Worm (Caenorhabditis elegans) whole organism, young adult: Measurements from ENCODE around the gene F16F9.3.
A peak's percentile ranks its signal among the peaks of the same experiment; 100 is the strongest.

Source experiments
- C17E4.6 ChIP-seq: fragments of 200-800 bp; sonication (Bioruptor generic); IDR thresholded peaks from 2 replicates; pipeline ENCODE4 v1.3.6; 2022; ENCODE audit warnings: missing genetic modification reagents, missing genetic modification characterization, missing compliant biosample characterization
- F49E8.2 ChIP-seq: sonication (generic microtip); optimal IDR thresholded peaks from 3 replicates; lab custom pipeline; 2017; ENCODE audit warnings: missing genetic modification characterization, mild to moderate bottlenecking, missing compliant biosample characterization, antibody characterized with exemption, moderate library complexity; ENCODE audit not compliant: insufficient read depth
- F55B11.4 ChIP-seq: sonication (generic microtip); optimal IDR thresholded peaks from 2 replicates; lab custom pipeline; 2016; ENCODE audit warnings: missing compliant biosample characterization, missing genetic modification characterization, borderline replicate concordance; ENCODE audit not compliant: insufficient read depth
- K11D2.4 ChIP-seq: fragments of 200-800 bp; sonication (Bioruptor generic); IDR thresholded peaks from 2 replicates; pipeline ENCODE4 v1.3.6; 2022; ENCODE audit warnings: missing genetic modification reagents, missing genetic modification characterization, missing compliant biosample characterization
- Y53F4B.3 ChIP-seq: fragments of 200-800 bp; sonication (Bioruptor generic); IDR thresholded peaks from 2 replicates; pipeline ENCODE4 v1.3.6; 2022; ENCODE audit warnings: missing genetic modification reagents, missing genetic modification characterization, missing compliant biosample characterization
- Y53G8AR.9 ChIP-seq: fragments of 200-800 bp; sonication (Bioruptor generic); conservative IDR thresholded peaks from 2 replicates; pipeline ENCODE4 v1.3.6; 2022; ENCODE audit warnings: missing genetic modification reagents, missing genetic modification characterization, missing compliant biosample characterization
- Y56A3A.18 ChIP-seq: fragments of 200-800 bp; sonication (Bioruptor generic); IDR thresholded peaks from 2 replicates; pipeline ENCODE4 v1.3.6; 2022; ENCODE audit warnings: missing genetic modification reagents, missing genetic modification characterization, missing compliant biosample characterization
- Y67H2A.10 ChIP-seq: fragments of 200-800 bp; sonication (Bioruptor generic); conservative IDR thresholded peaks from 2 replicates; pipeline ENCODE4 v1.3.6; 2022; ENCODE audit warnings: missing genetic modification reagents, missing genetic modification characterization, missing compliant biosample characterization
- Y79H2A.3 ChIP-seq: fragments of 200-800 bp; sonication (Bioruptor generic); conservative IDR thresholded peaks from 2 replicates; pipeline ENCODE4 v1.3.6; 2022; ENCODE audit warnings: missing genetic modification reagents, missing genetic modification characterization, missing compliant biosample characterization
- akir-1 ChIP-seq: fragments of 200-800 bp; sonication (Bioruptor generic); optimal IDR thresholded peaks from 2 replicates; lab custom pipeline; 2018; ENCODE audit warnings: mild to moderate bottlenecking, missing genetic modification characterization, moderate library complexity, missing compliant biosample characterization
- aptf-2 ChIP-seq: fragments of 200-800 bp; sonication (Bioruptor generic); conservative IDR thresholded peaks from 2 replicates; pipeline ENCODE4 v1.3.6; 2022; ENCODE audit warnings: missing genetic modification reagents, missing genetic modification characterization, missing compliant biosample characterization
- atf-7 ChIP-seq: sonication (generic microtip); optimal IDR thresholded peaks from 2 replicates; lab custom pipeline; 2017; ENCODE audit warnings: mild to moderate bottlenecking, missing genetic modification characterization, missing compliant biosample characterization
- bed-1 ChIP-seq: fragments of 200-800 bp; sonication (Bioruptor generic); IDR thresholded peaks from 2 replicates; pipeline ENCODE4 v1.3.6; 2022; ENCODE audit warnings: missing genetic modification reagents, missing genetic modification characterization, missing compliant biosample characterization
- ceh-58 ChIP-seq: fragments of 200-800 bp; sonication (Bioruptor generic); IDR thresholded peaks from 2 replicates; pipeline ENCODE4 v1.3.6; 2022; ENCODE audit warnings: missing genetic modification characterization, missing compliant biosample characterization
- ceh-79 ChIP-seq: sonication (generic microtip); optimal IDR thresholded peaks from 2 replicates; lab custom pipeline; 2017; ENCODE audit warnings: mild to moderate bottlenecking, missing genetic modification characterization, missing compliant biosample characterization
- efl-1 ChIP-seq: fragments of 150-350 bp; optimal IDR thresholded peaks from 2 replicates; lab custom pipeline; 2014; ENCODE audit warnings: missing biosample characterization, missing genetic modification reagents, missing genetic modification characterization
- egl-18 ChIP-seq: fragments of 200-800 bp; sonication (Bioruptor generic); IDR thresholded peaks from 2 replicates; pipeline ENCODE4 v1.3.6; 2022; ENCODE audit warnings: missing genetic modification reagents, missing genetic modification characterization, missing compliant biosample characterization
- egl-44 ChIP-seq: fragments of 200-800 bp; sonication (Bioruptor generic); IDR thresholded peaks from 2 replicates; pipeline ENCODE4 v1.3.6; 2022; ENCODE audit warnings: missing genetic modification reagents, missing genetic modification characterization, missing compliant biosample characterization
- gei-17 ChIP-seq: fragments of 200-800 bp; sonication (Bioruptor generic); optimal IDR thresholded peaks from 2 replicates; lab custom pipeline; 2018; ENCODE audit warnings: mild to moderate bottlenecking, missing genetic modification characterization, missing compliant biosample characterization
- hrde-1 ChIP-seq: sonication (generic microtip); optimal IDR thresholded peaks from 2 replicates; lab custom pipeline; 2016; ENCODE audit warnings: missing genetic modification characterization, mild to moderate bottlenecking, missing compliant biosample characterization, moderate library complexity, missing genotype, missing genetic modification reagents, borderline replicate concordance
- lin-26 ChIP-seq: fragments of 200-800 bp; sonication (Bioruptor generic); IDR thresholded peaks from 2 replicates; pipeline ENCODE4 v1.3.6; 2022; ENCODE audit warnings: missing genetic modification reagents, missing genetic modification characterization, missing compliant biosample characterization
- lin-35 ChIP-seq, 3 experiments: fragments of 150-350 bp in 2 of 3; sonication (generic microtip) in 1 of 3; optimal IDR thresholded peaks; 2 replicates each; lab custom pipeline; 2014 to 2018; ENCODE audit warnings: missing biosample characterization in 3 of 3, missing genetic modification characterization in 3 of 3, missing genetic modification reagents in 3 of 3
- lin-40 ChIP-seq: sonication (generic microtip); optimal IDR thresholded peaks from 2 replicates; lab custom pipeline; 2016; ENCODE audit warnings: missing genetic modification characterization, mild to moderate bottlenecking, missing compliant biosample characterization, missing genotype, missing genetic modification reagents
- madf-6 ChIP-seq: fragments of 200-800 bp; sonication (Bioruptor generic); IDR thresholded peaks from 2 replicates; pipeline ENCODE4 v1.3.6; 2022; ENCODE audit warnings: missing genetic modification reagents, missing genetic modification characterization, missing compliant biosample characterization
- mcd-1 ChIP-seq: fragments of 200-800 bp; sonication (Bioruptor generic); IDR thresholded peaks from 2 replicates; pipeline ENCODE4 v1.3.6; 2022; ENCODE audit warnings: missing genetic modification reagents, missing genetic modification characterization, missing compliant biosample characterization
- mel-28 ChIP-seq: sonication (generic microtip); optimal IDR thresholded peaks from 2 replicates; lab custom pipeline; 2016; ENCODE audit warnings: borderline replicate concordance, mild to moderate bottlenecking, missing genetic modification characterization, missing compliant biosample characterization
- mxl-1 ChIP-seq: sonication (generic microtip); optimal IDR thresholded peaks from 2 replicates; lab custom pipeline; 2016; ENCODE audit warnings: missing genetic modification characterization, missing compliant biosample characterization
- nfya-1 ChIP-seq: sonication (generic microtip); optimal IDR thresholded peaks from 2 replicates; lab custom pipeline; 2017; ENCODE audit warnings: antibody characterized with exemption, missing compliant biosample characterization, missing genetic modification characterization, borderline replicate concordance; ENCODE audit not compliant: insufficient read depth
- nhr-179 ChIP-seq: sonication (generic microtip); optimal IDR thresholded peaks from 2 replicates; lab custom pipeline; 2016; ENCODE audit warnings: mild to moderate bottlenecking, missing genetic modification characterization, missing compliant biosample characterization
- nhr-80 ChIP-seq: sonication (generic microtip); optimal IDR thresholded peaks from 2 replicates; lab custom pipeline; 2016; ENCODE audit warnings: missing genetic modification characterization, missing compliant biosample characterization
- nhr-90 ChIP-seq: sonication (generic microtip); optimal IDR thresholded peaks from 2 replicates; lab custom pipeline; 2016; ENCODE audit warnings: missing genotype, mild to moderate bottlenecking, missing genetic modification characterization, missing compliant biosample characterization
- snpc-1.1 ChIP-seq: sonication (generic microtip); optimal IDR thresholded peaks from 2 replicates; lab custom pipeline; 2017; ENCODE audit warnings: missing genetic modification characterization, mild to moderate bottlenecking, missing compliant biosample characterization, antibody characterized with exemption, moderate library complexity, missing genotype, missing genetic modification reagents; ENCODE audit not compliant: insufficient read depth
- snpc-3.4 ChIP-seq: sonication (generic microtip); optimal IDR thresholded peaks from 2 replicates; lab custom pipeline; 2017; ENCODE audit warnings: missing genetic modification characterization, mild to moderate bottlenecking, missing compliant biosample characterization, antibody characterized with exemption, moderate library complexity, missing genotype, missing genetic modification reagents
- snpc-4 ChIP-seq, 5 experiments: fragments of 150-350 bp in 1 of 5; sonication (generic microtip) in 4 of 5; optimal IDR thresholded peaks; 2 replicates each; lab custom pipeline; 2014 to 2018; ENCODE audit warnings: missing genetic modification characterization in 5 of 5, missing biosample characterization in 3 of 5, antibody characterized with exemption in 2 of 5, mild to moderate bottlenecking in 2 of 5, missing compliant biosample characterization in 2 of 5, missing genotype in 2 of 5, moderate library complexity in 2 of 5, missing genetic modification reagents in 1 of 5
- somi-1 ChIP-seq: fragments of 200-800 bp; sonication (Bioruptor generic); optimal IDR thresholded peaks from 2 replicates; lab custom pipeline; 2018; ENCODE audit warnings: mild to moderate bottlenecking, missing genetic modification characterization, missing compliant biosample characterization
- unc-62 ChIP-seq: fragments of 150-350 bp; optimal IDR thresholded peaks from 2 replicates; lab custom pipeline; 2014; ENCODE audit warnings: missing biosample characterization, missing genetic modification reagents, missing genetic modification characterization
- xnd-1 ChIP-seq: sonication (generic microtip); optimal IDR thresholded peaks from 2 replicates; lab custom pipeline; 2016; ENCODE audit warnings: missing genotype, missing genetic modification reagents, missing genetic modification characterization, missing compliant biosample characterization
- ztf-18 ChIP-seq: sonication (generic microtip); optimal IDR thresholded peaks from 2 replicates; lab custom pipeline; 2016; ENCODE audit warnings: missing genotype, mild to moderate bottlenecking, missing genetic modification characterization, missing compliant biosample characterization
- ztf-28 ChIP-seq: fragments of 200-800 bp; sonication (Bioruptor generic); IDR thresholded peaks from 2 replicates; pipeline ENCODE4 v1.3.6; 2022; ENCODE audit warnings: missing genetic modification reagents, missing genetic modification characterization, missing compliant biosample characterization

F16F9.3 gene

ce11 chrX:8423633-8424032 is 33.8 kb upstream of the F16F9.3 start, which contains the start of gene tth-1:
Gene tth-1 (minus strand): TSS chrX:8423733.
- TF ChIP-seq lin-40 (tag; lab: Kevin White, UChicago) (no peak), C17E4.6 (GFP tag; lab: Robert Waterston, UW) (no peak)

- no peak for TF ChIP-seq Y53F4B.3
- TF ChIP-seq Y79H2A.3 = no peak
- no peak for TF ChIP-seq ztf-28 (GFP tag; lab: Robert Waterston, UW)
- no peak for TF ChIP-seq ceh-79 (tag; lab: Kevin White, UChicago)
- no peak for TF ChIP-seq snpc-3.4
- TF ChIP-seq nhr-179 (tag; lab: Kevin White, UChicago) = no peak
- TF ChIP-seq unc-62 (GFP tag; lab: Kevin White, UChicago) = no peak
- TF ChIP-seq Y53G8AR.9 (GFP tag; lab: Robert Waterston, UW) = no peak
- TF ChIP-seq xnd-1 = no peak
- no peak for TF ChIP-seq atf-7 (tag; lab: Kevin White, UChicago)
- TF ChIP-seq F49E8.2 (tag; lab: Kevin White, UChicago) = no peak
- no peak for TF ChIP-seq bed-1 (GFP tag; lab: Robert Waterston, UW)
- no peak for TF ChIP-seq egl-44 (GFP tag; lab: Robert Waterston, UW)
Measured at ce11 chrX:8424286-8424685, 33.1 kb upstream of the F16F9.3 start.

ce11 chrX:8426160-8426712 is 31.2 kb upstream of the F16F9.3 start:
- TF ChIP-seq gei-17 (GFP tag; lab: Kevin White, UChicago) (no peak), F55B11.4 (tag; lab: Kevin White, UChicago) (no peak), Y67H2A.10 (no peak), efl-1 (GFP tag; lab: Kevin White, UChicago) (no peak), akir-1 (no peak), somi-1 (no peak)

- TF ChIP-seq nhr-80 (tag; lab: Kevin White, UChicago) = peak; percentile 52
- TF ChIP-seq efl-1 (GFP tag; lab: Kevin White, UChicago) = no peak
- no peak for TF ChIP-seq egl-18 (GFP tag; lab: Robert Waterston, UW)
- TF ChIP-seq madf-6 (GFP tag; lab: Robert Waterston, UW) = no peak
Measured at ce11 chrX:8428319-8428888, 29.0 kb upstream of the F16F9.3 start, which contains the start of gene F08F1.3. Gene F08F1.3 (plus strand): TSS chrX:8428838.

ce11 chrX:8429503-8429902 is 27.9 kb upstream of the F16F9.3 start:
- TF ChIP-seq Y53G8AR.9 (GFP tag; lab: Robert Waterston, UW) (no peak), lin-26 (GFP tag; lab: Robert Waterston, UW) (no peak), mel-28 (no peak), aptf-2 (GFP tag; lab: Robert Waterston, UW) (no peak), mxl-1 (tag; lab: Kevin White, UChicago) (no peak), ceh-58 (no peak), K11D2.4 (GFP tag; lab: Robert Waterston, UW) (no peak), snpc-4 (GFP tag; optimal IDR thresholded peaks at IDR 0.05; lab: Kevin White, UChicago) (no peak), snpc-4 (tag; optimal IDR thresholded peaks at IDR 0.05; lab: Kevin White, UChicago) (peak in 2 of 4 experiments; percentile 88 to 89), nfya-1 (tag; lab: Kevin White, UChicago) (no peak), hrde-1 (no peak), ceh-79 (tag; lab: Kevin White, UChicago) (no peak), nhr-90 (tag; lab: Kevin White, UChicago) (no peak), mcd-1 (GFP tag; lab: Robert Waterston, UW) (no peak), lin-35 (GFP tag; optimal IDR thresholded peaks at IDR 0.05; lab: Kevin White, UChicago) (no peak), snpc-1.1 (tag; lab: Kevin White, UChicago) (peak; percentile 7), ztf-18 (tag; lab: Kevin White, UChicago) (no peak), Y56A3A.18 (GFP tag; lab: Robert Waterston, UW) (no peak), Y79H2A.3 (no peak)
